Fruit fly (Drosophila melanogaster) whole organism, wandering third instar larva: Measurements from ENCODE around the gene Cys.

ENCODE experiments used
- Abd-B ChIP-seq: fragments of >200 bp; optimal IDR thresholded peaks from 2 replicates; lab custom pipeline; 2017; ENCODE audit warnings: missing biosample characterization, missing genetic modification characterization
- CG9705 ChIP-seq: fragments of 200-800 bp; sonication (Bioruptor generic); optimal IDR thresholded peaks from 2 replicates; lab custom pipeline; 2018; ENCODE audit warnings: missing biosample characterization, mild to moderate bottlenecking, missing genetic modification characterization
- CrebA ChIP-seq: fragments of 200-800 bp; sonication (Bioruptor generic); optimal IDR thresholded peaks from 2 replicates; lab custom pipeline; 2016; ENCODE audit warnings: missing biosample characterization, mild to moderate bottlenecking, missing genetic modification characterization, borderline replicate concordance
- Dfd ChIP-seq: fragments of >200 bp; optimal IDR thresholded peaks from 2 replicates; lab custom pipeline; 2017; ENCODE audit warnings: missing biosample characterization, missing genetic modification characterization
- Dif ChIP-seq: fragments of 200-275, 200-300 bp; sonication (Bioruptor generic); optimal IDR thresholded peaks from 2 replicates; lab custom pipeline; 2018; ENCODE audit warnings: missing biosample characterization, missing genetic modification characterization; ENCODE audit not compliant: partially characterized antibody
- GATAd ChIP-seq: sonication (Bioruptor generic); optimal IDR thresholded peaks from 2 replicates; lab custom pipeline; 2016; ENCODE audit warnings: missing biosample characterization, missing genetic modification characterization
- HLH106 ChIP-seq: fragments of 200-800 bp; optimal IDR thresholded peaks from 3 replicates; lab custom pipeline; 2019; ENCODE audit warnings: missing biosample characterization, mild to moderate bottlenecking, missing genetic modification characterization, moderate library complexity
- Hnf4 ChIP-seq: fragments of 200-800 bp; sonication (Bioruptor generic); optimal IDR thresholded peaks from 2 replicates; lab custom pipeline; 2016; ENCODE audit warnings: missing biosample characterization, mild to moderate bottlenecking, missing genetic modification characterization
- Hr78 ChIP-seq: fragments of >200 bp; optimal IDR thresholded peaks from 2 replicates; lab custom pipeline; 2017; ENCODE audit warnings: missing biosample characterization, missing genetic modification characterization
- Mio ChIP-seq: sonication (Bioruptor generic); optimal IDR thresholded peaks from 2 replicates; lab custom pipeline; 2016; ENCODE audit warnings: missing biosample characterization, missing genetic modification characterization
- Myc ChIP-seq: fragments of >200 bp; optimal IDR thresholded peaks from 2 replicates; lab custom pipeline; 2017
- OdsH ChIP-seq: fragments of 200-800 bp; sonication (Bioruptor generic); optimal IDR thresholded peaks from 2 replicates; lab custom pipeline; 2016; ENCODE audit warnings: missing biosample characterization, mild to moderate bottlenecking, missing genetic modification characterization
- Rel ChIP-seq, 2 experiments: fragments of 200-800 bp; sonication (Bioruptor generic) in 1 of 2; optimal IDR thresholded peaks; 2 replicates in 1 of 2; 3 replicates in 1 of 2; lab custom pipeline; 2016 to 2019; ENCODE audit warnings: mild to moderate bottlenecking in 2 of 2, missing biosample characterization in 2 of 2, missing genetic modification characterization in 2 of 2, moderate library complexity in 1 of 2
- Sp1 ChIP-seq: fragments of 200-800 bp; sonication (Bioruptor generic); optimal IDR thresholded peaks from 3 replicates; lab custom pipeline; 2019; ENCODE audit warnings: missing biosample characterization, mild to moderate bottlenecking, missing genetic modification characterization, moderate library complexity
- Vsx2 ChIP-seq: fragments of 200-300, 225-300 bp; sonication (Bioruptor generic); optimal IDR thresholded peaks from 2 replicates; lab custom pipeline; 2018; ENCODE audit warnings: missing biosample characterization, missing genetic modification characterization; ENCODE audit not compliant: partially characterized antibody
- br ChIP-seq: fragments of 200-800 bp; sonication (Bioruptor generic); optimal IDR thresholded peaks from 2 replicates; lab custom pipeline; 2016; ENCODE audit warnings: missing biosample characterization, missing genetic modification characterization
- brk ChIP-seq: fragments of 200-800 bp; sonication (Bioruptor generic); optimal IDR thresholded peaks from 2 replicates; lab custom pipeline; 2016; ENCODE audit warnings: missing biosample characterization, mild to moderate bottlenecking, missing genetic modification characterization
- dl ChIP-seq, 2 experiments: fragments of 175-275, 200-275 bp in 1 of 2; fragments of 200-275 bp in 1 of 2; sonication (Bioruptor generic); optimal IDR thresholded peaks; lab custom pipeline; 2018; ENCODE audit warnings: mild to moderate bottlenecking in 2 of 2, missing biosample characterization in 2 of 2, missing genetic modification characterization in 2 of 2, moderate library complexity in 2 of 2; ENCODE audit not compliant: partially characterized antibody in 2 of 2, insufficient read depth in 1 of 2
- dmrt93B ChIP-seq: fragments of 200-800 bp; sonication (Bioruptor generic); optimal IDR thresholded peaks from 2 replicates; lab custom pipeline; 2018; ENCODE audit warnings: missing biosample characterization, mild to moderate bottlenecking, missing genetic modification characterization
- dsf ChIP-seq: sonication (Bioruptor generic); optimal IDR thresholded peaks from 2 replicates; lab custom pipeline; 2016; ENCODE audit warnings: missing biosample characterization, missing genetic modification characterization, borderline replicate concordance
- ey ChIP-seq: fragments of 200-800 bp; sonication (Bioruptor generic); optimal IDR thresholded peaks from 2 replicates; lab custom pipeline; 2016; ENCODE audit warnings: missing biosample characterization, missing genetic modification characterization
- foxo ChIP-seq, 2 experiments: fragments of 200-800 bp; sonication (Bioruptor generic); optimal IDR thresholded peaks; 2 replicates in 1 of 2; 3 replicates in 1 of 2; lab custom pipeline; 2016 to 2017; ENCODE audit warnings: missing biosample characterization in 2 of 2, missing genetic modification characterization in 2 of 2
- fru ChIP-seq: fragments of 200-800 bp; sonication (Bioruptor generic); optimal IDR thresholded peaks from 3 replicates; lab custom pipeline; 2016; ENCODE audit warnings: missing biosample characterization, mild to moderate bottlenecking, missing genetic modification characterization
- h ChIP-seq: fragments of 200-800 bp; sonication (Bioruptor generic); optimal IDR thresholded peaks from 3 replicates; lab custom pipeline; 2016; ENCODE audit warnings: missing biosample characterization, mild to moderate bottlenecking, missing genetic modification characterization
- jim ChIP-seq: fragments of 175-275, 200-325 bp; sonication (Bioruptor generic); optimal IDR thresholded peaks from 2 replicates; lab custom pipeline; 2016; ENCODE audit warnings: missing biosample characterization, mild to moderate bottlenecking, missing genetic modification characterization
- lola ChIP-seq: fragments of >200 bp; optimal IDR thresholded peaks from 2 replicates; lab custom pipeline; 2017; ENCODE audit warnings: missing biosample characterization, missing genetic modification characterization
- pan ChIP-seq: fragments of >200 bp; optimal IDR thresholded peaks from 2 replicates; lab custom pipeline; 2017
- psq ChIP-seq: fragments of 200-800 bp; sonication (Bioruptor generic); optimal IDR thresholded peaks from 3 replicates; lab custom pipeline; 2017; ENCODE audit warnings: missing biosample characterization, mild to moderate bottlenecking, missing genetic modification characterization, moderate library complexity
- rgr ChIP-seq: fragments of 200-800 bp; sonication (Bioruptor generic); optimal IDR thresholded peaks from 3 replicates; lab custom pipeline; 2016; ENCODE audit warnings: missing biosample characterization, mild to moderate bottlenecking, missing genetic modification characterization
- sage ChIP-seq: fragments of 200-800 bp; sonication (Bioruptor generic); optimal IDR thresholded peaks from 2 replicates; lab custom pipeline; 2016; ENCODE audit warnings: missing biosample characterization, mild to moderate bottlenecking, missing genetic modification characterization
- tai ChIP-seq: sonication (Bioruptor generic); optimal IDR thresholded peaks from 2 replicates; lab custom pipeline; 2016; ENCODE audit warnings: missing biosample characterization, missing genetic modification characterization
- usp ChIP-seq: fragments of >200 bp; optimal IDR thresholded peaks from 2 replicates; lab custom pipeline; 2017; ENCODE audit warnings: missing biosample characterization, missing genetic modification characterization
- woc ChIP-seq: sonication (Bioruptor generic); optimal IDR thresholded peaks from 2 replicates; lab custom pipeline; 2016; ENCODE audit warnings: missing biosample characterization, mild to moderate bottlenecking, missing genetic modification characterization

The Cys gene

dm6 chr3R:14557480-14558354 lies 11.7 kb downstream of the Cys start, which contains the start of gene Pde6:
Gene Pde6, minus strand, starts transcription at chr3R:14558304.
- TF ChIP-seq Mio (no peak), Sp1 (GFP tag; lab: Kevin White, UChicago) (peak; percentile 24), Vsx2 (peak; percentile 8), dmrt93B (GFP tag; lab: Kevin White, UChicago) (no peak), dl (GFP tag; optimal IDR thresholded peaks at IDR 0.05; lab: Kevin White, UChicago; ENCODE audit: insufficient read depth in 1 of 2, partially characterized antibody in 2 of 2) (peak; percentile 22 to 34), Rel (GFP tag; optimal IDR thresholded peaks at IDR 0.05; lab: Kevin White, UChicago) (peak; percentile 17), Rel (tag; optimal IDR thresholded peaks at IDR 0.05; lab: Kevin White, UChicago) (no peak), Dfd (GFP tag; lab: Kevin White, UChicago) (peak; percentile 11), Dif (GFP tag; lab: Kevin White, UChicago) (peak; percentile 61), h (GFP tag; lab: Kevin White, UChicago) (no peak), psq (GFP tag; lab: Kevin White, UChicago) (peak; percentile 19), OdsH (GFP tag; lab: Kevin White, UChicago) (no peak)

- TF ChIP-seq brk (GFP tag; lab: Kevin White, UChicago) (no peak), usp (no peak)
- TF ChIP-seq, all 38 proteins: peak for 0
These were observed 14.4 kb downstream of the Cys start for dm6 chr3R:14555021-14555420.

dm6 chr3R:14548752-14549151 lies 20.7 kb downstream of the Cys start:
- no peak for TF ChIP-seq CrebA (GFP tag; lab: Kevin White, UChicago)
- no peak for TF ChIP-seq psq (GFP tag; lab: Kevin White, UChicago)
- no peak for TF ChIP-seq Dif (GFP tag; lab: Kevin White, UChicago)
- no peak for TF ChIP-seq Abd-B (GFP tag; lab: Kevin White, UChicago)
- no peak for TF ChIP-seq Mio
- TF ChIP-seq woc (GFP tag; lab: Kevin White, UChicago): no peak
- TF ChIP-seq CG9705: no peak
- no peak for TF ChIP-seq tai (GFP tag; lab: Kevin White, UChicago)
- TF ChIP-seq dl (GFP tag; optimal IDR thresholded peaks at IDR 0.05; lab: Kevin White, UChicago; ENCODE audit: insufficient read depth in 1 of 2, partially characterized antibody in 2 of 2): no peak
- TF ChIP-seq jim: no peak
- TF ChIP-seq Vsx2: no peak
- no peak for TF ChIP-seq foxo (GFP tag; optimal IDR thresholded peaks at IDR 0.05; lab: Kevin White, UChicago)
- TF ChIP-seq, all 38 proteins: peak for 0

- no peak for TF ChIP-seq ey (GFP tag; lab: Kevin White, UChicago)
- TF ChIP-seq Abd-B (GFP tag; lab: Kevin White, UChicago): no peak
- no peak for TF ChIP-seq GATAd (GFP tag; lab: Kevin White, UChicago)
- TF ChIP-seq Hnf4 (GFP tag; lab: Kevin White, UChicago): no peak
- no peak for TF ChIP-seq Mio
- TF ChIP-seq Vsx2: no peak
- no peak for TF ChIP-seq sage (GFP tag; lab: Kevin White, UChicago)
- no peak for TF ChIP-seq Myc (lab: Kevin White, UChicago)
- no peak for TF ChIP-seq br
- no peak for TF ChIP-seq tai (GFP tag; lab: Kevin White, UChicago)
These were observed 27.4 kb downstream of the Cys start for dm6 chr3R:14542038-14542437.

dm6 chr3R:14526657-14527056 lies 42.8 kb downstream of the Cys start:
- TF ChIP-seq h (GFP tag; lab: Kevin White, UChicago) (no peak), HLH106 (tag; lab: Kevin White, UChicago) (no peak), Hr78 (no peak), Mio (no peak), pan (lab: Kevin White, UChicago) (no peak), Dif (GFP tag; lab: Kevin White, UChicago) (no peak), lola (no peak), fru (GFP tag; lab: Kevin White, UChicago) (no peak), Dfd (GFP tag; lab: Kevin White, UChicago) (no peak), dsf (no peak), dl (GFP tag; optimal IDR thresholded peaks at IDR 0.05; lab: Kevin White, UChicago; ENCODE audit: insufficient read depth in 1 of 2, partially characterized antibody in 2 of 2) (no peak), ey (GFP tag; lab: Kevin White, UChicago) (no peak), Vsx2 (no peak), Rel (GFP tag; optimal IDR thresholded peaks at IDR 0.05; lab: Kevin White, UChicago) (no peak), Rel (tag; optimal IDR thresholded peaks at IDR 0.05; lab: Kevin White, UChicago) (no peak), rgr (GFP tag; lab: Kevin White, UChicago) (no peak)
